Fruit fly (Drosophila melanogaster) Kc167 (cell line): ENCODE results near the gene Proc.

Experiments used
- Myc ChIP-seq: fragments of >200 bp; optimal IDR thresholded peaks from 2 replicates; lab custom pipeline; 2017; ENCODE audit warnings: missing external identifiers
- h ChIP-seq: fragments of >200 bp; optimal IDR thresholded peaks from 3 replicates; lab custom pipeline; 2018; ENCODE audit warnings: missing external identifiers
- insv ChIP-seq: fragments of >200 bp; optimal IDR thresholded peaks from 3 replicates; lab custom pipeline; 2018; ENCODE audit warnings: missing external identifiers
- psq ChIP-seq: fragments of >200 bp; optimal IDR thresholded peaks from 2 replicates; lab custom pipeline; 2017; ENCODE audit warnings: missing external identifiers

DNA sequence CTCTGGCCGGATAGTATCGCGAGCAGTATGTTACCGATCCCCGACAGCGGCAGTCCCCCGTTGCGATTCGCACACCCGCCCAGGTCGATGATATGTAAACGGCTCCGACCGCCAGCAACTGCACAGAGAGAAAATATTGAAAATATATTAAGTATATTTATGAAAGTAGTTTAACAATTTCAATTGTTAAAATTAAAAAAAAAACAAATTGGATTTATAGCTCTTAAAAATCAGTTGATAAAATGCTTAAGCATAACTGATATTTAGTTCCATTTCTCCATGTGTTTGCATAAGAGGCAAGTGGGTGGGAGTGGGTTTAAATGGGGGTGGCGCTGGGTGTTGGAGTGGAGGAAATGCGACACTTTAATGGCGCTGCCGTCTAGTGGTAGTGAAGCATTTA is 21.8 kb downstream of the Proc start:
- TF ChIP-seq psq (lab: Kevin White, UChicago): no peak
- no peak for TF ChIP-seq Myc (lab: Kevin White, UChicago)
- TF ChIP-seq insv (lab: Kevin White, UChicago): no peak
- no peak for TF ChIP-seq h (lab: Kevin White, UChicago)
